Fruit fly (Drosophila melanogaster): ENCODE data around the gene Son.

Gene Son

DNA sequence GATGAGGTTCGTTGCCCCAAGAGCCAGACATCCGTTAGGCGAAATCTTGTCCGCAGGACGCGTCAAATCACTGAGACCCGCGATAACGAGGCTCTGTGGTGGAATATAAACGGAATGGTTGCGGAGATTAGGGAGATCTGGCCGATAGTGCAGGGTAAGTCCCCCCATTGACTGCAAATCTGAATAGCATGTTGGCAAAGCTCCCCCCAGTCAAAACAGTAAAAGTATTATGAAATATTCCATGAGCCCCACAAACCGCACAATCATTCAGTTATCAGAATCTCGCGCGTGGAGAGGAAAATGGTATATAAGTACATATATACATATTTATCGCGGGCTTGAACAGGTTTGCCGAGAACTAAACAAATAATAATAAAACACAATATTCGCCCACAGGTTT, 7.2 kb upstream of the Son start:
- no peak for TF ChIP-seq Rel (GFP tag; optimal IDR thresholded peaks at IDR 0.05)
- peak; percentile 93 for TF ChIP-seq Rel (tag; optimal IDR thresholded peaks at IDR 0.05)
- no peak for TF ChIP-seq usp (GFP tag; optimal IDR thresholded peaks at IDR 0.05)
- no peak for TF ChIP-seq h (GFP tag; optimal IDR thresholded peaks at IDR 0.05)
- no peak for TF ChIP-seq Abd-B (GFP tag; optimal IDR thresholded peaks at IDR 0.05)

dm6 chr3R:9571523-9571922, 6.3 kb upstream of the Son start, which contains the start of gene CG9396:
Gene CG9396 (minus strand): TSS chr3R:9571623.
- TF ChIP-seq Jra (GFP tag; optimal IDR thresholded peaks at IDR 0.05) (no peak), usp (GFP tag; optimal IDR thresholded peaks at IDR 0.05) (no peak), Dfd (GFP tag; optimal IDR thresholded peaks at IDR 0.05) (no peak)

dm6 chr3R:9572929-9573811, 4.7 kb upstream of the Son start:
- TF ChIP-seq CrebA (GFP tag; optimal IDR thresholded peaks at IDR 0.05; ENCODE audit: borderline replicate concordance) (no peak), Dif (GFP tag; optimal IDR thresholded peaks at IDR 0.05; ENCODE audit: partially characterized antibody) (peak; percentile 63)

- TF ChIP-seq Myc (optimal IDR thresholded peaks at IDR 0.05) = peak; percentile 97
- peak; percentile 88 for TF ChIP-seq CG9705 (GFP tag; optimal IDR thresholded peaks at IDR 0.05)
- peak; percentile 96 for TF ChIP-seq br (GFP tag; optimal IDR thresholded peaks at IDR 0.05)
- TF ChIP-seq sage (GFP tag; optimal IDR thresholded peaks at IDR 0.05) = peak; percentile 89
- TF ChIP-seq Mio (GFP tag; optimal IDR thresholded peaks at IDR 0.05) = peak; percentile 83
- peak in 1 of 2 experiments; percentile 98 for TF ChIP-seq foxo (GFP tag; optimal IDR thresholded peaks at IDR 0.05)
- peak; percentile 95 for TF ChIP-seq Jra (GFP tag; optimal IDR thresholded peaks at IDR 0.05)
- TF ChIP-seq ey (GFP tag; optimal IDR thresholded peaks at IDR 0.05) = peak; percentile 95
- TF ChIP-seq GATAd (GFP tag; optimal IDR thresholded peaks at IDR 0.05) = peak; percentile 92
- peak; percentile 95 for TF ChIP-seq dmrt93B (GFP tag; optimal IDR thresholded peaks at IDR 0.05)
- TF ChIP-seq Vsx2 (GFP tag; optimal IDR thresholded peaks at IDR 0.05; ENCODE audit: partially characterized antibody) = no peak
- peak; percentile 94 for TF ChIP-seq dsf (GFP tag; optimal IDR thresholded peaks at IDR 0.05; ENCODE audit: borderline replicate concordance)
- no peak for TF ChIP-seq Dfd (GFP tag; optimal IDR thresholded peaks at IDR 0.05)
- peak; percentile 96 for TF ChIP-seq Sp1 (GFP tag; optimal IDR thresholded peaks at IDR 0.05)
- TF ChIP-seq Hr83 (GFP tag; optimal IDR thresholded peaks at IDR 0.05; ENCODE audit: poor library complexity, severe bottlenecking) = peak; percentile 87
- no peak for TF ChIP-seq Dif (GFP tag; optimal IDR thresholded peaks at IDR 0.05; ENCODE audit: partially characterized antibody)
- TF ChIP-seq CrebA (GFP tag; optimal IDR thresholded peaks at IDR 0.05; ENCODE audit: borderline replicate concordance) = no peak
- TF ChIP-seq lola (GFP tag; optimal IDR thresholded peaks at IDR 0.05) = no peak
- TF ChIP-seq jim (GFP tag; optimal IDR thresholded peaks at IDR 0.05) = peak; percentile 52
- no peak for TF ChIP-seq pan (optimal IDR thresholded peaks at IDR 0.05)
- no peak for TF ChIP-seq dl (GFP tag; optimal IDR thresholded peaks at IDR 0.05; ENCODE audit: insufficient read depth in 1 of 2, partially characterized antibody in 2 of 2)
- TF ChIP-seq usp (GFP tag; optimal IDR thresholded peaks at IDR 0.05) = no peak
- peak; percentile 95 for TF ChIP-seq brk (GFP tag; optimal IDR thresholded peaks at IDR 0.05)
- TF ChIP-seq OdsH (GFP tag; optimal IDR thresholded peaks at IDR 0.05) = peak; percentile 96
- TF ChIP-seq tai (GFP tag; optimal IDR thresholded peaks at IDR 0.05) = no peak
- peak; percentile 97 for TF ChIP-seq HLH106 (tag; optimal IDR thresholded peaks at IDR 0.05)
- peak; percentile 77 for TF ChIP-seq Rel (GFP tag; optimal IDR thresholded peaks at IDR 0.05)
- TF ChIP-seq Rel (tag; optimal IDR thresholded peaks at IDR 0.05) = peak; percentile 74
- peak; percentile 98 for TF ChIP-seq sv (GFP tag; optimal IDR thresholded peaks at IDR 0.05)
- TF ChIP-seq psq (GFP tag; optimal IDR thresholded peaks at IDR 0.05) = peak; percentile 94
- peak; percentile 88 for TF ChIP-seq woc (GFP tag; optimal IDR thresholded peaks at IDR 0.05)
- no peak for TF ChIP-seq N (GFP tag; optimal IDR thresholded peaks at IDR 0.05)
- TF ChIP-seq Abd-B (GFP tag; optimal IDR thresholded peaks at IDR 0.05) = no peak
- TF ChIP-seq Hr78 (GFP tag; optimal IDR thresholded peaks at IDR 0.05) = no peak
- TF ChIP-seq h (GFP tag; optimal IDR thresholded peaks at IDR 0.05) = peak; percentile 97
- peak; percentile 94 for TF ChIP-seq fru (GFP tag; optimal IDR thresholded peaks at IDR 0.05)
- TF ChIP-seq Hnf4 (GFP tag; optimal IDR thresholded peaks at IDR 0.05) = peak; percentile 97
- TF ChIP-seq CG32264 (GFP tag; optimal IDR thresholded peaks at IDR 0.05) = peak; percentile 86
- TF ChIP-seq rgr (GFP tag; optimal IDR thresholded peaks at IDR 0.05) = peak; percentile 98
Observed at dm6 chr3R:9573812-9574587, 3.8 kb upstream of the Son start, which contains the start of gene CG9399. Gene CG9399 (minus strand): TSS chr3R:9574211.
